Fruit fly (Drosophila melanogaster): ENCODE data around the gene Fic.

The Fic gene

DNA sequence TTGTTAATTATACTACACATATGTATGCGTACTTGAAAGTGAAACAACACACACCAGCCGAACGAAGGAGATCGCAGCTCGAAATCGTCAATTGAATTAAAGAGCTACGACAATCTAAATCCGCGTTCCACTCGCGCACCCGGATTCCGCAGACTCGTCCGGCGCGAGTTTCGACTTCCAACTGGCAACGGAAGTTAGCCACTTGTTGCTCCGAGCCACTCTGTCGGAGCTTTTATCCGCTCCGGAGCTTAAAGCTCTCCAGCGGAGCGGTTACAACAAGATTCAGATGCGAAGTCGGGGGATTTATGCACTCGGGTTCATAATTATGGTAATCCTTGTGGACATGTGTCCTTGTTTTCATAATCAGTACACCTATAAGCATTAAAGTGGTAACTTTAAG, 41.4 kb downstream of the Fic start, which contains the start of gene Rchy1:
Gene Rchy1 (minus strand): TSS at position 173 of the 400 bp plus-strand sequence.
- TF ChIP-seq Lpt (GFP tag; optimal IDR thresholded peaks at IDR 0.05), result no peak
- no peak for TF ChIP-seq CG32006 (GFP tag; optimal IDR thresholded peaks at IDR 0.05)
- TF ChIP-seq CG9139 (GFP tag; optimal IDR thresholded peaks at IDR 0.05), result peak; percentile 10
- TF ChIP-seq CG34406 (GFP tag; optimal IDR thresholded peaks at IDR 0.05), result no peak
- no peak for TF ChIP-seq CG10669 (GFP tag; optimal IDR thresholded peaks at IDR 0.05)
- no peak for TF ChIP-seq dsx (GFP tag; optimal IDR thresholded peaks at IDR 0.05; ENCODE audit: poor library complexity, severe bottlenecking)
- TF ChIP-seq Eip93F (GFP tag; optimal IDR thresholded peaks at IDR 0.05), result no peak
- TF ChIP-seq acj6 (GFP tag; optimal IDR thresholded peaks at IDR 0.05), result no peak
- TF ChIP-seq Ets21C (GFP tag; optimal IDR thresholded peaks at IDR 0.05), result no peak
- TF ChIP-seq Eip75B (GFP tag; optimal IDR thresholded peaks at IDR 0.05), result no peak
- no peak for TF ChIP-seq fd59A (GFP tag; optimal IDR thresholded peaks at IDR 0.05)
- TF ChIP-seq fkh (GFP tag; optimal IDR thresholded peaks at IDR 0.05), result no peak
- peak; percentile 34 for TF ChIP-seq CG16779 (tag; optimal IDR thresholded peaks at IDR 0.05)
- TF ChIP-seq fd85E (GFP tag; optimal IDR thresholded peaks at IDR 0.05), result no peak
- TF ChIP-seq Ets96B (tag; optimal IDR thresholded peaks at IDR 0.05), result no peak
- TF ChIP-seq vri (GFP tag; optimal IDR thresholded peaks at IDR 0.05), result no peak
- TF ChIP-seq cyc (GFP tag; optimal IDR thresholded peaks at IDR 0.05), result no peak
- peak; percentile 72 for TF ChIP-seq svp (GFP tag)
- no peak for TF ChIP-seq CG8319 (GFP tag; optimal IDR thresholded peaks at IDR 0.05)
- TF ChIP-seq CG3032 (tag; optimal IDR thresholded peaks at IDR 0.05), result no peak
- no peak for TF ChIP-seq lz (GFP tag; optimal IDR thresholded peaks at IDR 0.05)
- no peak for TF ChIP-seq Met (GFP tag; optimal IDR thresholded peaks at IDR 0.05)
- TF ChIP-seq ss (GFP tag; optimal IDR thresholded peaks at IDR 0.05), result peak in 1 of 2 experiments; percentile 25
- TF ChIP-seq CG6276 (GFP tag; optimal IDR thresholded peaks at IDR 0.05), result no peak
- no peak; the same call in 1 of the 2 replicates for TF ChIP-seq CG11294 (GFP tag; IDR thresholded peaks at IDR 0.05)
- no peak for TF ChIP-seq Hr4 (GFP tag; optimal IDR thresholded peaks at IDR 0.05)
- no peak for TF ChIP-seq Smox (GFP tag; optimal IDR thresholded peaks at IDR 0.05)
- TF ChIP-seq achi (GFP tag; optimal IDR thresholded peaks at IDR 0.05), result no peak
- no peak for TF ChIP-seq Hr38 (GFP tag; optimal IDR thresholded peaks at IDR 0.05)
- TF ChIP-seq CG4318 (GFP tag; optimal IDR thresholded peaks at IDR 0.05), result no peak
- no peak for TF ChIP-seq Gug (GFP tag; IDR thresholded peaks at IDR 0.05)
- TF ChIP-seq CG7368 (GFP tag; optimal IDR thresholded peaks at IDR 0.05), result no peak
- TF ChIP-seq topi (GFP tag; optimal IDR thresholded peaks at IDR 0.05), result no peak
- no peak for TF ChIP-seq Blimp-1 (GFP tag; optimal IDR thresholded peaks at IDR 0.05)
- TF ChIP-seq CG15336 (GFP tag; IDR thresholded peaks at IDR 0.05), result peak; percentile 21; the same call in 1 of the 2 replicates
- peak; percentile 68 for TF ChIP-seq CG1621 (tag; optimal IDR thresholded peaks at IDR 0.05)
- no peak for TF ChIP-seq spab (GFP tag; optimal IDR thresholded peaks at IDR 0.05)
- TF ChIP-seq CG11902 (GFP tag; optimal IDR thresholded peaks at IDR 0.05), result no peak
- TF ChIP-seq Eip78C (GFP tag), result peak; percentile 78
- no peak for TF ChIP-seq esn (GFP tag; optimal IDR thresholded peaks at IDR 0.05)
- TF ChIP-seq CG31627 (GFP tag; optimal IDR thresholded peaks at IDR 0.05), result no peak
- peak; percentile 33 for TF ChIP-seq net (GFP tag; optimal IDR thresholded peaks at IDR 0.05)
- TF ChIP-seq OdsH (GFP tag; optimal IDR thresholded peaks at IDR 0.05), result no peak
- no peak for TF ChIP-seq Sox15 (GFP tag; optimal IDR thresholded peaks at IDR 0.05)
- TF ChIP-seq pdm3 (GFP tag; optimal IDR thresholded peaks at IDR 0.05), result no peak
- TF ChIP-seq dac (GFP tag; optimal IDR thresholded peaks at IDR 0.05), result no peak
- no peak for TF ChIP-seq Hr39 (GFP tag; optimal IDR thresholded peaks at IDR 0.05)
- no peak for TF ChIP-seq CG11762 (GFP tag; optimal IDR thresholded peaks at IDR 0.05; ENCODE audit: insufficient read depth)
- TF ChIP-seq CG8632 (GFP tag; optimal IDR thresholded peaks at IDR 0.05), result peak; percentile 12
- TF ChIP-seq CG6854 (GFP tag; optimal IDR thresholded peaks at IDR 0.05), result peak; percentile 12
- peak; percentile 67 for TF ChIP-seq eg (GFP tag; IDR thresholded peaks at IDR 0.05)
- peak; percentile 12 for TF ChIP-seq CG3919 (GFP tag; optimal IDR thresholded peaks at IDR 0.05)
- TF ChIP-seq CG6808 (GFP tag; optimal IDR thresholded peaks at IDR 0.05), result no peak
